2 fruit fly cellular contexts compared by ENCODE assay signal in the genomic region with DNA sequence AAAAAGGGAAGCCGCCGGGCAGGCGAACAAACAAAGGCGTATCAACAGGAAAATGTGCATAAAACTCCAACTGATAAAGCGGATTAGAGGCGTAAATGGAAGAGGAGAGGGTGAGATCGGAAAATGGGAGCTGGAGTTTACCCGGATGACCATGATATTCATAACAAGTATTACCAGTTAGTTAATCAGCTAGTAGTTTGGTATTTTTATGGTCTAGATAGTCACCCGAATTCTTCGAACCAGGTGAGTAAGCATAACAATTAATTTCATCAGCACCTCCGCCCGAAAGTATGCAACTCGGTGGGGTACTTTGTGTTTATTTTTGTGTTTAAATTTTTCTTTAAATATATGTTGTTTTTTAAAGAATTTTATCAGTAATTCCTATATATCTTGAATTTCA.
TF ChIP-seq lines count a peak whose summit lies in the region.

No protein-coding gene starts in this region.

- TF ChIP-seq CTCF in whole organism, embryonic (GFP tag; optimal IDR thresholded peaks at IDR 0.05; lab: Kevin White, UChicago) = no peak

TF ChIP-seq in whole organism, embryonic, 481 proteins besides CTCF, POLR2A, EP300 and RAD21:
- TF ChIP-seq sens (GFP tag; lab: Kevin White, UChicago) (no peak), CG12769 (tag; optimal IDR thresholded peaks at IDR 0.05; lab: Kevin White, UChicago) (peak; percentile 20), zen (tag; optimal IDR thresholded peaks at IDR 0.05; lab: Kevin White, UChicago) (no peak), pum (GFP tag; optimal IDR thresholded peaks at IDR 0.05; lab: Kevin White, UChicago) (no peak), Neu2 (GFP tag; optimal IDR thresholded peaks at IDR 0.05; lab: Kevin White, UChicago; ENCODE audit: borderline replicate concordance) (no peak), CG15073 (GFP tag; optimal IDR thresholded peaks at IDR 0.05; lab: Kevin White, UChicago) (no peak), zen2 (GFP tag; IDR thresholded peaks at IDR 0.05; lab: Robert Waterston, UW; ENCODE audit: partially characterized antibody) (no peak), chinmo (GFP tag; IDR thresholded peaks at IDR 0.05; lab: Robert Waterston, UW; ENCODE audit: partially characterized antibody) (0 out of 4 replicates have a peak, but pooled peaks have one; percentile 34), sd (tag; optimal IDR thresholded peaks at IDR 0.05; lab: Kevin White, UChicago) (peak; percentile 91), CG12744 (GFP tag; optimal IDR thresholded peaks at IDR 0.05; lab: Kevin White, UChicago) (no peak), gcm2 (GFP tag; optimal IDR thresholded peaks at IDR 0.05; lab: Kevin White, UChicago) (no peak), CG17802 (tag; optimal IDR thresholded peaks at IDR 0.05; lab: Kevin White, UChicago) (no peak), CG17612 (GFP tag; IDR thresholded peaks at IDR 0.05; lab: Robert Waterston, UW) (no peak), CG4282 (GFP tag; optimal IDR thresholded peaks at IDR 0.05; lab: Kevin White, UChicago) (no peak), abd-A (tag; optimal IDR thresholded peaks at IDR 0.05; lab: Kevin White, UChicago) (peak; percentile 20)

TF ChIP-seq in whole organism, prepupa, 60 proteins besides CTCF, POLR2A, EP300 and RAD21:
- TF ChIP-seq CG8632 (GFP tag; optimal IDR thresholded peaks at IDR 0.05; lab: Kevin White, UChicago) (no peak), svp (GFP tag; lab: Kevin White, UChicago) (peak; percentile 25)
TF ChIP-seq in whole organism, prepupa: peak in this region for 1.
